Worm (Caenorhabditis elegans) whole organism, L1 larva: ENCODE measurements around the gene klp-7.

Experiments
- C16A3.4 ChIP-seq: fragments of 150-350 bp; optimal IDR thresholded peaks from 2 replicates; lab custom pipeline; 2014; ENCODE audit warnings: missing biosample characterization, missing genetic modification characterization
- F16B12.6 ChIP-seq: fragments of 150-350 bp; optimal IDR thresholded peaks from 2 replicates; lab custom pipeline; 2014; ENCODE audit warnings: missing biosample characterization, missing genetic modification characterization
- Y116A8C.19 ChIP-seq: sonication (generic microtip); optimal IDR thresholded peaks from 2 replicates; lab custom pipeline; 2016; ENCODE audit warnings: missing compliant biosample characterization, missing genetic modification characterization, borderline replicate concordance
- aly-2 ChIP-seq: fragments of 150-350 bp; optimal IDR thresholded peaks from 2 replicates; lab custom pipeline; 2014; ENCODE audit warnings: missing biosample characterization, missing genetic modification characterization
- ceh-8 ChIP-seq: fragments of 200-800 bp; sonication (Bioruptor generic); optimal IDR thresholded peaks from 2 replicates; lab custom pipeline; 2018; ENCODE audit warnings: mild to moderate bottlenecking, missing genetic modification characterization, moderate library complexity, missing compliant biosample characterization
- ceh-82 ChIP-seq, 3 experiments: fragments of 150-350 bp in 1 of 3; sonication (generic microtip) in 2 of 3; optimal IDR thresholded peaks; 2 replicates each; lab custom pipeline; 2014 to 2017; ENCODE audit warnings: missing biosample characterization in 3 of 3, missing genetic modification characterization in 3 of 3
- ces-1 ChIP-seq: fragments of 150-350 bp; optimal IDR thresholded peaks from 2 replicates; lab custom pipeline; 2014; ENCODE audit warnings: missing biosample characterization, missing genetic modification reagents, missing genetic modification characterization
- dpl-1 ChIP-seq, 3 experiments: fragments of 150-350 bp in 2 of 3; sonication (generic microtip) in 1 of 3; optimal IDR thresholded peaks; 2 replicates each; lab custom pipeline; 2014 to 2017; ENCODE audit warnings: missing biosample characterization in 3 of 3, missing genetic modification characterization in 3 of 3, missing genetic modification reagents in 3 of 3
- efl-1 ChIP-seq, 4 experiments: fragments of 150-350 bp; optimal IDR thresholded peaks in 3 of 4; peaks in 1 of 4; 1 replicate in 1 of 4; 2 replicates in 3 of 4; lab custom pipeline; 2014; ENCODE audit warnings: missing biosample characterization in 2 of 4, missing genetic modification characterization in 2 of 4, missing genetic modification reagents in 2 of 4
- efl-3 ChIP-seq: fragments of 200-800 bp; sonication (Bioruptor generic); optimal IDR thresholded peaks from 2 replicates; lab custom pipeline; 2018; ENCODE audit warnings: mild to moderate bottlenecking, missing genetic modification characterization, missing compliant biosample characterization
- elt-2 ChIP-seq: sonication (generic microtip); optimal IDR thresholded peaks from 2 replicates; lab custom pipeline; 2016; ENCODE audit warnings: missing genetic modification characterization, mild to moderate bottlenecking, inconsistent platforms, missing compliant biosample characterization, missing genetic modification reagents
- elt-3 ChIP-seq, 6 experiments: fragments of 150-350 bp in 1 of 6; sonication (generic microtip); optimal IDR thresholded peaks; 2 replicates each; lab custom pipeline; 2017 to 2018; ENCODE audit warnings: missing biosample characterization in 6 of 6, missing genetic modification characterization in 6 of 6, inconsistent platforms in 1 of 6
- ets-5 ChIP-seq: fragments of 200-800 bp; sonication (Bioruptor generic); IDR thresholded peaks from 2 replicates; pipeline ENCODE4 v1.3.6; 2022; ENCODE audit warnings: missing genetic modification characterization, missing compliant biosample characterization
- fkh-10 ChIP-seq: sonication (generic microtip); optimal IDR thresholded peaks from 2 replicates; lab custom pipeline; 2017; ENCODE audit warnings: missing biosample characterization, missing genetic modification reagents, missing genetic modification characterization
- fkh-4 ChIP-seq: sonication (generic microtip); optimal IDR thresholded peaks from 2 replicates; lab custom pipeline; 2016; ENCODE audit warnings: missing compliant biosample characterization, missing genetic modification characterization, borderline replicate concordance
- grh-1 ChIP-seq: fragments of 200-800 bp; sonication (Bioruptor generic); IDR thresholded peaks from 2 replicates; pipeline ENCODE4 v1.3.6; 2022; ENCODE audit warnings: missing genetic modification reagents, missing genetic modification characterization, missing compliant biosample characterization
- hlh-4 ChIP-seq: sonication (generic microtip); optimal IDR thresholded peaks from 2 replicates; lab custom pipeline; 2016; ENCODE audit warnings: mild to moderate bottlenecking, missing genetic modification characterization, missing compliant biosample characterization
- hpl-2 ChIP-seq: fragments of 150-350 bp; optimal IDR thresholded peaks from 2 replicates; lab custom pipeline; 2014; ENCODE audit warnings: missing biosample characterization, missing genetic modification reagents, missing genetic modification characterization
- irx-1 ChIP-seq: sonication (generic microtip); optimal IDR thresholded peaks from 2 replicates; lab custom pipeline; 2016; ENCODE audit warnings: missing genetic modification characterization, missing compliant biosample characterization
- isw-1 ChIP-seq: fragments of 200-800 bp; sonication (Bioruptor generic); IDR thresholded peaks from 2 replicates; pipeline ENCODE4 v1.3.6; 2022; ENCODE audit warnings: missing genetic modification characterization, missing compliant biosample characterization
- jun-1 ChIP-seq: fragments of 150-350 bp; optimal IDR thresholded peaks from 2 replicates; lab custom pipeline; 2014; ENCODE audit warnings: missing biosample characterization, missing genetic modification reagents, missing genetic modification characterization
- lin-14 ChIP-seq: fragments of 200-800 bp; sonication (Bioruptor generic); optimal IDR thresholded peaks from 2 replicates; lab custom pipeline; 2018; ENCODE audit warnings: mild to moderate bottlenecking, missing genetic modification characterization, moderate library complexity, missing compliant biosample characterization
- lin-15B ChIP-seq: fragments of 150-350 bp; sonication (generic microtip); optimal IDR thresholded peaks from 3 replicates; lab custom pipeline; 2014; ENCODE audit warnings: missing biosample characterization, missing genetic modification characterization
- lin-35 ChIP-seq, 2 experiments: fragments of 150-350 bp; optimal IDR thresholded peaks; 2 replicates each; lab custom pipeline; 2014; ENCODE audit warnings: missing biosample characterization in 2 of 2, missing genetic modification characterization in 2 of 2, missing genetic modification reagents in 2 of 2
- lir-3 ChIP-seq: sonication (generic microtip); optimal IDR thresholded peaks from 2 replicates; lab custom pipeline; 2016; ENCODE audit warnings: mild to moderate bottlenecking, missing genetic modification characterization, moderate library complexity, missing compliant biosample characterization; ENCODE audit not compliant: poor library complexity
- lsy-2 ChIP-seq, 2 experiments: fragments of 150-350 bp; optimal IDR thresholded peaks; 2 replicates each; lab custom pipeline; 2014; ENCODE audit warnings: missing biosample characterization in 2 of 2, missing genetic modification characterization in 2 of 2
- mdl-1 ChIP-seq, 2 experiments: fragments of 150-350 bp; optimal IDR thresholded peaks; 2 replicates each; lab custom pipeline; 2014 to 2017; ENCODE audit warnings: missing biosample characterization in 2 of 2, missing genetic modification characterization in 2 of 2, inconsistent platforms in 1 of 2
- mef-2 ChIP-seq: fragments of 150-350 bp; optimal IDR thresholded peaks from 2 replicates; lab custom pipeline; 2014; ENCODE audit warnings: missing biosample characterization, missing genetic modification characterization
- nhr-20 ChIP-seq: sonication (generic microtip); optimal IDR thresholded peaks from 2 replicates; lab custom pipeline; 2016; ENCODE audit warnings: mild to moderate bottlenecking, missing genetic modification characterization, missing compliant biosample characterization
- nhr-237 ChIP-seq: fragments of 150-350 bp; optimal IDR thresholded peaks from 2 replicates; lab custom pipeline; 2014; ENCODE audit warnings: missing biosample characterization, missing genetic modification characterization
- nhr-28 ChIP-seq: fragments of 150-350 bp; optimal IDR thresholded peaks from 2 replicates; lab custom pipeline; 2014; ENCODE audit warnings: missing biosample characterization, missing genetic modification characterization
- nhr-47 ChIP-seq: sonication (generic microtip); optimal IDR thresholded peaks from 2 replicates; lab custom pipeline; 2016; ENCODE audit warnings: mild to moderate bottlenecking, missing genetic modification characterization, moderate library complexity, missing compliant biosample characterization
- nhr-71 ChIP-seq: sonication (generic microtip); optimal IDR thresholded peaks from 2 replicates; lab custom pipeline; 2016; ENCODE audit warnings: mild to moderate bottlenecking, missing genetic modification characterization, moderate library complexity, missing compliant biosample characterization
- nhr-77 ChIP-seq: fragments of 150-350 bp; optimal IDR thresholded peaks from 2 replicates; lab custom pipeline; 2014; ENCODE audit warnings: missing biosample characterization, missing genetic modification characterization
- nhr-90 ChIP-seq: sonication (generic microtip); optimal IDR thresholded peaks from 2 replicates; lab custom pipeline; 2016; ENCODE audit warnings: mild to moderate bottlenecking, missing genetic modification characterization, missing compliant biosample characterization; ENCODE audit not compliant: poor library complexity
- pag-3 ChIP-seq: sonication (generic microtip); optimal IDR thresholded peaks from 2 replicates; lab custom pipeline; 2017; ENCODE audit warnings: missing genetic modification characterization, mild to moderate bottlenecking, missing compliant biosample characterization, antibody characterized with exemption, borderline replicate concordance; ENCODE audit not compliant: insufficient read depth
- pqm-1 ChIP-seq: sonication (generic microtip); optimal IDR thresholded peaks from 3 replicates; lab custom pipeline; 2017; ENCODE audit warnings: missing biosample characterization, missing genetic modification characterization
- rnt-1 ChIP-seq: sonication (generic microtip); optimal IDR thresholded peaks from 2 replicates; lab custom pipeline; 2016; ENCODE audit warnings: mild to moderate bottlenecking, missing genetic modification characterization, moderate library complexity, missing compliant biosample characterization
- skn-1 ChIP-seq: fragments of 150-350 bp; optimal IDR thresholded peaks from 2 replicates; lab custom pipeline; 2014; ENCODE audit warnings: missing biosample characterization, missing genetic modification characterization
- snpc-4 ChIP-seq: fragments of 150-350 bp; optimal IDR thresholded peaks from 2 replicates; lab custom pipeline; 2014; ENCODE audit warnings: missing biosample characterization, missing genetic modification characterization
- snu-23 ChIP-seq: sonication (generic microtip); optimal IDR thresholded peaks from 2 replicates; lab custom pipeline; 2016; ENCODE audit warnings: missing genetic modification characterization, missing compliant biosample characterization
- sox-4 ChIP-seq: sonication (generic microtip); optimal IDR thresholded peaks from 2 replicates; lab custom pipeline; 2016; ENCODE audit warnings: missing genetic modification characterization, missing compliant biosample characterization
- sptf-1 ChIP-seq: fragments of 150-350 bp; optimal IDR thresholded peaks from 2 replicates; lab custom pipeline; 2014; ENCODE audit warnings: missing biosample characterization, missing genetic modification characterization
- sup-37 ChIP-seq: fragments of 200-800 bp; sonication (Bioruptor generic); optimal IDR thresholded peaks from 2 replicates; lab custom pipeline; 2018; ENCODE audit warnings: mild to moderate bottlenecking, missing genetic modification characterization, missing compliant biosample characterization
- swsn-7 ChIP-seq: sonication (generic microtip); optimal IDR thresholded peaks from 2 replicates; lab custom pipeline; 2016; ENCODE audit warnings: missing genetic modification characterization, missing compliant biosample characterization
- tbx-2 ChIP-seq: sonication (generic microtip); optimal IDR thresholded peaks from 2 replicates; lab custom pipeline; 2016; ENCODE audit warnings: missing genetic modification characterization, missing compliant biosample characterization
- unc-30 ChIP-seq: sonication (generic microtip); optimal IDR thresholded peaks from 2 replicates; lab custom pipeline; 2017; ENCODE audit warnings: missing biosample characterization, missing genetic modification characterization
- unc-62 ChIP-seq: fragments of 150-350 bp; optimal IDR thresholded peaks from 2 replicates; lab custom pipeline; 2014; ENCODE audit warnings: missing biosample characterization, missing genetic modification reagents, missing genetic modification characterization
- unc-86 ChIP-seq: sonication (generic microtip); optimal IDR thresholded peaks from 2 replicates; lab custom pipeline; 2016; ENCODE audit warnings: missing genetic modification characterization, missing compliant biosample characterization
- vab-15 ChIP-seq: sonication (generic microtip); optimal IDR thresholded peaks from 2 replicates; lab custom pipeline; 2017; ENCODE audit warnings: missing genotype, mild to moderate bottlenecking, missing genetic modification characterization, missing compliant biosample characterization
- xbp-1 ChIP-seq: sonication (generic microtip); optimal IDR thresholded peaks from 2 replicates; lab custom pipeline; 2016; ENCODE audit warnings: missing genetic modification characterization, missing compliant biosample characterization
- zag-1 ChIP-seq: fragments of 150-350 bp; optimal IDR thresholded peaks from 2 replicates; lab custom pipeline; 2014; ENCODE audit warnings: missing biosample characterization, missing genetic modification characterization
- ztf-11 ChIP-seq, 2 experiments: sonication (generic microtip); optimal IDR thresholded peaks; 2 replicates each; lab custom pipeline; 2016 to 2017; ENCODE audit warnings: missing genetic modification characterization in 2 of 2, missing biosample characterization in 1 of 2, missing compliant biosample characterization in 1 of 2

The klp-7 gene

ce11 chrIII:10807956-10808355 is 2.2 kb downstream of the klp-7 start:
- TF ChIP-seq ceh-82 (tag; optimal IDR thresholded peaks at IDR 0.05; lab: Kevin White, UChicago) (peak in 1 of 3 experiments; percentile 67), nhr-77 (tag; lab: Kevin White, UChicago) (no peak), dpl-1 (GFP tag; optimal IDR thresholded peaks at IDR 0.05; lab: Kevin White, UChicago) (peak; percentile 3 to 61 (median 43)), aly-2 (tag; lab: Kevin White, UChicago) (no peak), nhr-28 (tag; lab: Kevin White, UChicago) (no peak), jun-1 (tag; lab: Kevin White, UChicago) (no peak), ces-1 (no peak), sup-37 (no peak), elt-2 (tag; lab: Kevin White, UChicago) (no peak), unc-30 (tag; lab: Kevin White, UChicago) (no peak), hlh-4 (tag; lab: Kevin White, UChicago) (no peak), mef-2 (tag; lab: Kevin White, UChicago) (no peak), efl-3 (no peak), nhr-237 (tag; lab: Kevin White, UChicago) (no peak), skn-1 (peak; percentile 50), ets-5 (GFP tag; lab: Robert Waterston, UW) (no peak), C16A3.4 (no peak), ztf-11 (tag; optimal IDR thresholded peaks at IDR 0.05; lab: Kevin White, UChicago) (no peak), xbp-1 (tag; lab: Kevin White, UChicago) (peak; percentile 6), lin-35 (GFP tag; optimal IDR thresholded peaks at IDR 0.05; lab: Kevin White, UChicago) (peak; percentile 45 to 55), F16B12.6 (tag; lab: Kevin White, UChicago) (peak; percentile 5), elt-3 (tag; optimal IDR thresholded peaks at IDR 0.05; lab: Kevin White, UChicago) (no peak), sox-4 (tag; lab: Kevin White, UChicago) (no peak), nhr-20 (tag; lab: Kevin White, UChicago) (no peak), nhr-71 (tag; lab: Kevin White, UChicago) (peak; percentile 28), rnt-1 (tag; lab: Kevin White, UChicago) (peak; percentile 43), irx-1 (tag; lab: Kevin White, UChicago) (no peak), snu-23 (GFP tag; lab: Kevin White, UChicago) (peak; percentile 30), hpl-2 (GFP tag; lab: Kevin White, UChicago) (no peak), swsn-7 (tag; lab: Kevin White, UChicago) (no peak), lsy-2 (tag; optimal IDR thresholded peaks at IDR 0.05; lab: Kevin White, UChicago) (peak; percentile 2 to 34), fkh-10 (no peak), mdl-1 (tag; optimal IDR thresholded peaks at IDR 0.05; lab: Kevin White, UChicago) (peak in 1 of 2 experiments; percentile 17), ceh-8 (GFP tag; lab: Kevin White, UChicago) (no peak), lin-14 (peak; percentile 77), sptf-1 (tag; lab: Kevin White, UChicago) (no peak), grh-1 (no peak), nhr-90 (tag; lab: Kevin White, UChicago) (no peak), unc-86 (no peak), isw-1 (no peak), lin-15B (no peak), tbx-2 (tag; lab: Kevin White, UChicago) (peak; percentile 11), pqm-1 (no peak), efl-1 (optimal IDR thresholded peaks at IDR 0.05; lab: Kevin White, UChicago) (peak; percentile 29 to 80), efl-1 (GFP tag; optimal IDR thresholded peaks at IDR 0.05 in 1 of 2; lab: Kevin White, UChicago) (peak; percentile 49 to 92), pag-3 (tag; lab: Kevin White, UChicago) (no peak), vab-15 (tag; lab: Kevin White, UChicago) (no peak), lir-3 (tag; lab: Kevin White, UChicago) (no peak), snpc-4 (tag; lab: Kevin White, UChicago) (no peak), unc-62 (GFP tag; lab: Kevin White, UChicago) (no peak), zag-1 (no peak), nhr-47 (tag; lab: Kevin White, UChicago) (peak; percentile 3), Y116A8C.19 (tag; lab: Kevin White, UChicago) (no peak), fkh-4 (tag; lab: Kevin White, UChicago) (no peak)
